Worm (Caenorhabditis elegans): ENCODE data around the gene EGAP4.1.

- TF ChIP-seq dao-5 (tag; optimal IDR thresholded peaks at IDR 0.05) (no peak), W03F9.2 (tag; optimal IDR thresholded peaks at IDR 0.05) (no peak), him-1 (tag; optimal IDR thresholded peaks at IDR 0.05) (no peak)
Measured at ce11 chrX:8721273-8721672, 5.9 kb downstream of the EGAP4.1 start.
